Fruit fly (Drosophila melanogaster) whole organism, embryonic: ENCODE measurements around the gene Ass.

Experiments
- C15 ChIP-seq: fragments of 200-800 bp; sonication (Bioruptor generic); IDR thresholded peaks from 3 replicates; pipeline ENCODE4 v1.3.6; 2022; ENCODE audit warnings: missing biosample characterization, missing genetic modification characterization
- CG10147 ChIP-seq: fragments of 200-800 bp; sonication (Bioruptor generic); optimal IDR thresholded peaks from 2 replicates; lab custom pipeline; 2019; ENCODE audit warnings: missing biosample characterization, mild to moderate bottlenecking, missing genetic modification characterization, moderate library complexity
- CG10462 ChIP-seq: fragments of 200-800 bp; sonication (Bioruptor generic); optimal IDR thresholded peaks from 2 replicates; lab custom pipeline; 2016; ENCODE audit warnings: missing biosample characterization, missing genetic modification characterization
- CG11398 ChIP-seq: fragments of 200-800 bp; sonication (Bioruptor generic); optimal IDR thresholded peaks from 2 replicates; lab custom pipeline; 2016; ENCODE audit warnings: missing biosample characterization, missing genetic modification characterization
- CG11695 ChIP-seq: fragments of 200-800 bp; sonication (Bioruptor generic); IDR thresholded peaks from 3 replicates; pipeline ENCODE4 v1.3.6; 2022; ENCODE audit warnings: missing biosample characterization, missing genetic modification characterization
- CG12104 ChIP-seq: fragments of 200-800 bp; sonication (Bioruptor generic); optimal IDR thresholded peaks from 3 replicates; lab custom pipeline; 2016; ENCODE audit warnings: missing biosample characterization, missing genetic modification characterization
- CG12155 ChIP-seq: fragments of 200-800 bp; sonication (Bioruptor generic); optimal IDR thresholded peaks from 3 replicates; lab custom pipeline; 2016; ENCODE audit warnings: missing biosample characterization, missing genetic modification characterization
- CG12299 ChIP-seq: fragments of 200-800 bp; sonication (Bioruptor generic); optimal IDR thresholded peaks from 2 replicates; lab custom pipeline; 2018; ENCODE audit warnings: missing biosample characterization, mild to moderate bottlenecking, missing genetic modification characterization
- CG13287 ChIP-seq: fragments of 200-800 bp; sonication (Bioruptor generic); IDR thresholded peaks from 2 replicates; pipeline ENCODE4 v1.3.6; 2022; ENCODE audit warnings: missing biosample characterization, missing genetic modification characterization; ENCODE audit not compliant: partially characterized antibody
- CG2129 ChIP-seq: fragments of 200-800 bp; sonication (Bioruptor generic); IDR thresholded peaks from 2 replicates; pipeline ENCODE4 v1.3.6; 2022; ENCODE audit warnings: missing biosample characterization, missing genetic modification characterization; ENCODE audit not compliant: partially characterized antibody
- CG2202 ChIP-seq: fragments of 200-800 bp; sonication (Bioruptor generic); optimal IDR thresholded peaks from 2 replicates; lab custom pipeline; 2018; ENCODE audit warnings: missing biosample characterization, mild to moderate bottlenecking, missing genetic modification characterization
- CG3407 ChIP-seq: fragments of 200-800 bp; sonication (Bioruptor generic); optimal IDR thresholded peaks from 2 replicates; lab custom pipeline; 2018; ENCODE audit warnings: missing biosample characterization, mild to moderate bottlenecking, missing genetic modification characterization
- CG34224 ChIP-seq: fragments of 200-800 bp; sonication (Bioruptor generic); IDR thresholded peaks from 3 replicates; pipeline ENCODE4 v1.3.6; 2022; ENCODE audit warnings: missing biosample characterization, missing genetic modification characterization; ENCODE audit not compliant: partially characterized antibody
- CG34376 ChIP-seq: fragments of 200-800 bp; sonication (Bioruptor generic); optimal IDR thresholded peaks from 2 replicates; lab custom pipeline; 2018; ENCODE audit warnings: missing biosample characterization, mild to moderate bottlenecking, missing genetic modification characterization
- CG3726 ChIP-seq: fragments of 200-800 bp; sonication (Bioruptor generic); IDR thresholded peaks from 3 replicates; pipeline ENCODE4, ENCODE4 v1.3.6; 2022; ENCODE audit warnings: missing biosample characterization, missing genetic modification characterization
- CG4360 ChIP-seq: fragments of 200-800 bp; sonication (Bioruptor generic); IDR thresholded peaks from 2 replicates; pipeline ENCODE4 v1.3.6; 2022; ENCODE audit warnings: missing biosample characterization, missing genetic modification characterization
- CG4424 ChIP-seq: fragments of 200-800 bp; sonication (Bioruptor generic); optimal IDR thresholded peaks from 3 replicates; lab custom pipeline; 2016; ENCODE audit warnings: missing biosample characterization, missing genetic modification characterization
- CG4820 ChIP-seq: fragments of 200-800 bp; sonication (Bioruptor generic); optimal IDR thresholded peaks from 3 replicates; lab custom pipeline; 2016; ENCODE audit warnings: missing biosample characterization, missing genetic modification characterization
- CG5180 ChIP-seq: fragments of 200-800 bp; sonication (Bioruptor generic); optimal IDR thresholded peaks from 3 replicates; lab custom pipeline; 2017; ENCODE audit warnings: missing biosample characterization, missing genetic modification characterization, mild to moderate bottlenecking, moderate library complexity, missing genetic modification reagents
- CG6689 ChIP-seq: fragments of 200-800 bp; sonication (Bioruptor generic); IDR thresholded peaks from 2 replicates; pipeline ENCODE4 v1.3.6; 2022; ENCODE audit warnings: missing biosample characterization, missing genetic modification characterization
- CG6813 ChIP-seq: fragments of 200-800 bp; sonication (Bioruptor generic); optimal IDR thresholded peaks from 2 replicates; lab custom pipeline; 2017; ENCODE audit warnings: missing biosample characterization, missing genetic modification characterization, mild to moderate bottlenecking, moderate library complexity, missing genetic modification reagents
- CG7357 ChIP-seq: fragments of 200-800 bp; sonication (Bioruptor generic); IDR thresholded peaks from 3 replicates; pipeline ENCODE4 v1.3.6; 2022; ENCODE audit warnings: missing biosample characterization, missing genetic modification characterization
- CG9727 ChIP-seq: fragments of 200-800 bp; sonication (Bioruptor generic); optimal IDR thresholded peaks from 3 replicates; lab custom pipeline; 2017; ENCODE audit warnings: missing biosample characterization, mild to moderate bottlenecking, missing genetic modification characterization
- D19B ChIP-seq: fragments of 200-800 bp; sonication (Bioruptor generic); optimal IDR thresholded peaks from 2 replicates; lab custom pipeline; 2017; ENCODE audit warnings: missing biosample characterization, mild to moderate bottlenecking, missing genetic modification characterization
- Dip2 ChIP-seq: fragments of 200-800 bp; sonication (Bioruptor generic); IDR thresholded peaks from 2 replicates; pipeline ENCODE4 v1.3.6; 2022; ENCODE audit warnings: missing biosample characterization, missing genetic modification characterization
- Dref ChIP-seq: fragments of 200-800 bp; sonication (Bioruptor generic); IDR thresholded peaks from 2 replicates; pipeline ENCODE4 v1.3.6; 2022; ENCODE audit warnings: missing biosample characterization, missing genetic modification characterization
- HLH54F ChIP-seq: fragments of 200-800 bp; sonication (Bioruptor generic); optimal IDR thresholded peaks from 3 replicates; lab custom pipeline; 2016; ENCODE audit warnings: missing biosample characterization, missing genetic modification characterization
- Hand ChIP-seq: fragments of 200-800 bp; sonication (Bioruptor generic); optimal IDR thresholded peaks from 2 replicates; lab custom pipeline; 2017; ENCODE audit warnings: mild to moderate bottlenecking, missing biosample characterization, missing genetic modification reagents, missing genetic modification characterization
- NFAT ChIP-seq: fragments of 200-800 bp; sonication (Bioruptor generic); IDR thresholded peaks from 2 replicates; pipeline ENCODE4 v1.3.6; 2022; ENCODE audit warnings: missing biosample characterization, missing genetic modification characterization
- Nf-YA ChIP-seq: fragments of 200-800 bp; sonication (Bioruptor generic); IDR thresholded peaks from 2 replicates; pipeline ENCODE4 v1.3.6; 2022; ENCODE audit warnings: missing biosample characterization, missing genetic modification characterization
- Nf-YC ChIP-seq: fragments of 200-800 bp; optimal IDR thresholded peaks from 3 replicates; lab custom pipeline; 2019; ENCODE audit warnings: missing biosample characterization, mild to moderate bottlenecking, missing genetic modification characterization, moderate library complexity
- Sin3A ChIP-seq: fragments of >200 bp; optimal IDR thresholded peaks from 2 replicates; lab custom pipeline; 2018
- Sox102F ChIP-seq: fragments of 200-800 bp; sonication (Bioruptor generic); optimal IDR thresholded peaks from 2 replicates; lab custom pipeline; 2018; ENCODE audit warnings: missing biosample characterization, mild to moderate bottlenecking, missing genetic modification characterization, moderate library complexity
- Sry-δ ChIP-seq: fragments of 200-800 bp; sonication (Bioruptor generic); optimal IDR thresholded peaks from 2 replicates; lab custom pipeline; 2016; ENCODE audit warnings: missing biosample characterization, missing genetic modification characterization
- ac ChIP-seq: fragments of 200-800 bp; sonication (Bioruptor generic); optimal IDR thresholded peaks from 3 replicates; lab custom pipeline; 2017; ENCODE audit warnings: missing biosample characterization, mild to moderate bottlenecking, missing genetic modification characterization
- bsh ChIP-seq, 2 experiments: fragments of 200-800 bp; sonication (Bioruptor generic); optimal IDR thresholded peaks; 2 replicates each; lab custom pipeline; 2017 to 2018; ENCODE audit warnings: mild to moderate bottlenecking in 2 of 2, missing biosample characterization in 2 of 2, missing genetic modification characterization in 2 of 2, moderate library complexity in 1 of 2
- crol ChIP-seq: fragments of 200-800 bp; sonication (Bioruptor generic); IDR thresholded peaks from 2 replicates; pipeline ENCODE4 v1.3.6; 2022; ENCODE audit warnings: missing biosample characterization, missing genetic modification characterization
- esg ChIP-seq: fragments of 200-800 bp; sonication (Bioruptor generic); conservative IDR thresholded peaks from 2 replicates; pipeline ENCODE4 v1.3.6; 2022; ENCODE audit warnings: missing biosample characterization, missing genetic modification characterization
- eve ChIP-seq, 2 experiments: fragments of >200 bp; optimal IDR thresholded peaks; 2 replicates each; lab custom pipeline; 2017; ENCODE audit warnings: missing biosample characterization in 2 of 2, missing genetic modification characterization in 2 of 2
- exex ChIP-seq: fragments of 200-800 bp; sonication (Bioruptor generic); optimal IDR thresholded peaks from 4 replicates; lab custom pipeline; 2018; ENCODE audit warnings: missing biosample characterization, mild to moderate bottlenecking, missing genetic modification characterization, moderate library complexity
- ham ChIP-seq: fragments of 200-800 bp; sonication (Bioruptor generic); IDR thresholded peaks from 2 replicates; pipeline ENCODE4 v1.3.6; 2022; ENCODE audit warnings: missing biosample characterization, missing genetic modification characterization
- lab ChIP-seq: fragments of 200-800 bp; sonication (Bioruptor generic); optimal IDR thresholded peaks from 3 replicates; lab custom pipeline; 2017; ENCODE audit warnings: missing biosample characterization, missing genetic modification characterization, mild to moderate bottlenecking, moderate library complexity, missing genetic modification reagents
- lmd ChIP-seq: fragments of 200-800 bp; sonication (Bioruptor generic); IDR thresholded peaks from 2 replicates; pipeline ENCODE4 v1.3.6; 2022; ENCODE audit warnings: missing biosample characterization, missing genetic modification characterization
- nom ChIP-seq: fragments of 200-800 bp; sonication (Bioruptor generic); optimal IDR thresholded peaks from 2 replicates; lab custom pipeline; 2017; ENCODE audit warnings: missing biosample characterization, missing genetic modification characterization, mild to moderate bottlenecking, moderate library complexity, missing genetic modification reagents
- peb ChIP-seq: fragments of 200-800 bp; sonication (Bioruptor generic); IDR thresholded peaks from 2 replicates; pipeline ENCODE4 v1.3.6; 2022; ENCODE audit warnings: missing biosample characterization, missing genetic modification characterization
- pzg ChIP-seq: fragments of 200-800 bp; sonication (Bioruptor generic); optimal IDR thresholded peaks from 3 replicates; lab custom pipeline; 2018; ENCODE audit warnings: missing biosample characterization, mild to moderate bottlenecking, missing genetic modification characterization, moderate library complexity
- row ChIP-seq: fragments of 200-800 bp; sonication (Bioruptor generic); IDR thresholded peaks from 3 replicates; pipeline ENCODE4 v1.3.6; 2022; ENCODE audit warnings: missing biosample characterization, missing genetic modification characterization
- slou ChIP-seq: fragments of 200-800 bp; sonication (Bioruptor generic); optimal IDR thresholded peaks from 3 replicates; lab custom pipeline; 2016; ENCODE audit warnings: missing biosample characterization, missing genetic modification characterization
- sna ChIP-seq: fragments of 200-800 bp; sonication (Bioruptor generic); IDR thresholded peaks from 2 replicates; pipeline ENCODE4 v1.3.6; 2022; ENCODE audit warnings: missing biosample characterization, missing genetic modification characterization; ENCODE audit not compliant: partially characterized antibody
- sr ChIP-seq: fragments of 200-800 bp; sonication (Bioruptor generic); IDR thresholded peaks from 3 replicates; pipeline ENCODE4 v1.3.6; 2022; ENCODE audit warnings: missing biosample characterization, missing genetic modification characterization
- tap ChIP-seq: fragments of 200-800 bp; optimal IDR thresholded peaks from 3 replicates; lab custom pipeline; 2019; ENCODE audit warnings: missing biosample characterization, mild to moderate bottlenecking, missing genetic modification characterization, moderate library complexity
- trh ChIP-seq: fragments of 200-800 bp; sonication (Bioruptor generic); optimal IDR thresholded peaks from 2 replicates; lab custom pipeline; 2016; ENCODE audit warnings: missing biosample characterization, missing genetic modification characterization

The Ass gene

DNA sequence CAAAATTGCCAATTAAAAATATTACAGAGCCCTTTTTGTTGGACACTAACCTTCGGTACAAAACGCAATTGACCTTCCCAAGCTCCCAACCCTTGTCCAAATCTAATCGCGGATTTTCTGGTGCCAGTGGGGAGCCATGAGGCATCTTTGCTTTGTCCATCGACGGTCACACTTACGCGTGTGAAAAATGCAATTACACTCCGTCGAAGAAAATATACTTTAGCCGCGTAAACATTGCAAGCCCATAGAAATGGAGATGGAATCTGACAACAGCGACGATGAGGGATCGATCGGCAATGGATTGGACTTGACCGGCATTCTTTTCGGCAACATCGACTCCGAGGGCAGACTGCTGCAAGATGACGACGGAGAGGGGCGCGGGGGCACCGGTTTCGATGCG, 2.5 kb upstream of the Ass start, which contains the start of gene Taf1 (continued):
- TF ChIP-seq CG7357 (GFP tag; lab: Robert Waterston, UW) (no peak; the same call in 2 of the 3 replicates), CG4820 (GFP tag; lab: Kevin White, UChicago) (no peak), pzg (peak; percentile 94), crol (GFP tag; lab: Robert Waterston, UW) (peak; percentile 98), Dip2 (GFP tag; lab: Robert Waterston, UW) (no peak), CG12299 (tag; lab: Kevin White, UChicago) (no peak), NFAT (GFP tag; lab: Robert Waterston, UW) (no peak), CG12155 (no peak), CG3407 (GFP tag; lab: Kevin White, UChicago) (no peak), lmd (GFP tag; lab: Robert Waterston, UW) (no peak), CG2202 (tag; lab: Kevin White, UChicago) (no peak), eve (GFP tag; optimal IDR thresholded peaks at IDR 0.05; lab: Kevin White, UChicago) (no peak), CG10462 (no peak), ham (GFP tag; lab: Robert Waterston, UW) (no peak), CG34224 (peak; percentile 33; the same call in 1 of the 3 replicates), slou (GFP tag; lab: Kevin White, UChicago) (no peak), sr (GFP tag; lab: Robert Waterston, UW) (no peak), CG5180 (GFP tag; lab: Kevin White, UChicago) (no peak), CG3726 (no peak), Sry-δ (GFP tag; lab: Kevin White, UChicago) (peak; percentile 44), tap (tag; lab: Kevin White, UChicago) (no peak), C15 (no peak), CG4360 (no peak), CG6813 (GFP tag; lab: Kevin White, UChicago) (no peak), exex (tag; lab: Kevin White, UChicago) (no peak), D19B (GFP tag; lab: Kevin White, UChicago) (no peak), Sin3A (lab: Kevin White, UChicago) (peak; percentile 66), Dref (peak; percentile 40; the same call in 1 of the 2 replicates), CG11398 (GFP tag; lab: Kevin White, UChicago) (no peak), row (GFP tag; lab: Robert Waterston, UW) (peak; percentile 56), bsh (GFP tag; optimal IDR thresholded peaks at IDR 0.05; lab: Kevin White, UChicago) (no peak), CG34376 (no peak), ac (no peak), esg (GFP tag; lab: Robert Waterston, UW) (no peak), CG11695 (GFP tag; lab: Robert Waterston, UW) (no peak), CG12104 (no peak), CG13287 (peak; percentile 52), CG6689 (GFP tag; lab: Robert Waterston, UW) (no peak), nom (GFP tag; lab: Kevin White, UChicago) (no peak), Nf-YC (tag; lab: Kevin White, UChicago) (no peak), CG4424 (no peak), Nf-YA (GFP tag; lab: Robert Waterston, UW) (no peak), CG10147 (GFP tag; lab: Kevin White, UChicago) (no peak), sna (GFP tag; lab: Robert Waterston, UW) (peak; percentile 41; the same call in 1 of the 2 replicates), CG9727 (GFP tag; lab: Kevin White, UChicago) (no peak), CG2129 (GFP tag; lab: Robert Waterston, UW) (no peak), lab (GFP tag; lab: Kevin White, UChicago) (no peak), trh (GFP tag; lab: Kevin White, UChicago) (no peak), Hand (GFP tag; lab: Kevin White, UChicago) (no peak), HLH54F (GFP tag; lab: Kevin White, UChicago) (no peak), peb (no peak), Sox102F (GFP tag; lab: Kevin White, UChicago) (no peak)
